Fruit fly (Drosophila melanogaster) whole organism, embryonic: ENCODE data around the gene HIP-R.
A peak's percentile ranks its signal among the peaks of the same experiment; 100 is the strongest.

Experiments used
- Aef1 ChIP-seq: fragments of 200-800 bp; sonication (Bioruptor generic); IDR thresholded peaks from 3 replicates; pipeline ENCODE4 v1.3.6; 2022; ENCODE audit warnings: missing biosample characterization, missing genetic modification characterization
- CG1233 ChIP-seq: fragments of 200-800 bp; sonication (Bioruptor generic); optimal IDR thresholded peaks from 4 replicates; lab custom pipeline; 2018; ENCODE audit warnings: missing biosample characterization, mild to moderate bottlenecking, missing genetic modification characterization
- CG13424 ChIP-seq: fragments of 200-800 bp; sonication (Bioruptor generic); optimal IDR thresholded peaks from 2 replicates; lab custom pipeline; 2019; ENCODE audit warnings: missing biosample characterization, mild to moderate bottlenecking, missing genetic modification characterization, moderate library complexity
- CG13894 ChIP-seq: fragments of 200-800 bp; sonication (Bioruptor generic); optimal IDR thresholded peaks from 3 replicates; lab custom pipeline; 2018; ENCODE audit warnings: missing biosample characterization, mild to moderate bottlenecking, missing genetic modification characterization, moderate library complexity
- CG14014 ChIP-seq: fragments of 200-800 bp; sonication (Bioruptor generic); IDR thresholded peaks from 2 replicates; pipeline ENCODE4 v1.3.6; 2022; ENCODE audit warnings: missing biosample characterization, missing genetic modification characterization
- CG15073 ChIP-seq: fragments of 200-800 bp; sonication (Bioruptor generic); optimal IDR thresholded peaks from 2 replicates; lab custom pipeline; 2016; ENCODE audit warnings: missing biosample characterization, missing genetic modification characterization
- CG16779 ChIP-seq: fragments of 200-800 bp; sonication (Bioruptor generic); IDR thresholded peaks from 2 replicates; pipeline ENCODE4 v1.3.6; 2022; ENCODE audit warnings: missing biosample characterization, missing genetic modification characterization
- CG31388 ChIP-seq: fragments of 200-800 bp; sonication (Bioruptor generic); optimal IDR thresholded peaks from 2 replicates; lab custom pipeline; 2016; ENCODE audit warnings: missing biosample characterization, missing genetic modification characterization
- CG3163 ChIP-seq: fragments of 200-800 bp; sonication (Bioruptor generic); optimal IDR thresholded peaks from 3 replicates; lab custom pipeline; 2016; ENCODE audit warnings: missing biosample characterization, missing genetic modification characterization
- CG32767 ChIP-seq: fragments of 200-800 bp; sonication (Bioruptor generic); IDR thresholded peaks from 2 replicates; pipeline ENCODE4 v1.3.6; 2022; ENCODE audit warnings: missing biosample characterization, missing genetic modification characterization
- CG3995 ChIP-seq: fragments of 200-800 bp; sonication (Bioruptor generic); optimal IDR thresholded peaks from 3 replicates; lab custom pipeline; 2016; ENCODE audit warnings: missing biosample characterization, missing genetic modification characterization
- CG4424 ChIP-seq: fragments of 200-800 bp; sonication (Bioruptor generic); optimal IDR thresholded peaks from 3 replicates; lab custom pipeline; 2016; ENCODE audit warnings: missing biosample characterization, missing genetic modification characterization
- CG4707 ChIP-seq: fragments of 200-800 bp; sonication (Bioruptor generic); optimal IDR thresholded peaks from 2 replicates; lab custom pipeline; 2018; ENCODE audit warnings: missing biosample characterization, mild to moderate bottlenecking, missing genetic modification characterization, moderate library complexity
- CG7556 ChIP-seq: fragments of 200-800 bp; sonication (Bioruptor generic); optimal IDR thresholded peaks from 2 replicates; lab custom pipeline; 2017; ENCODE audit warnings: missing biosample characterization, mild to moderate bottlenecking, missing genetic modification characterization
- CG7839 ChIP-seq: fragments of 200-800 bp; sonication (Bioruptor generic); optimal IDR thresholded peaks from 3 replicates; lab custom pipeline; 2018; ENCODE audit warnings: missing biosample characterization, mild to moderate bottlenecking, missing genetic modification characterization, moderate library complexity
- CG8281 ChIP-seq: fragments of 200-800 bp; sonication (Bioruptor generic); optimal IDR thresholded peaks from 2 replicates; lab custom pipeline; 2018; ENCODE audit warnings: missing biosample characterization, mild to moderate bottlenecking, missing genetic modification characterization, moderate library complexity
- CG8290 ChIP-seq, 3 experiments: fragments of 200-800 bp; sonication (Bioruptor generic); optimal IDR thresholded peaks; 2 replicates each; lab custom pipeline; 2016 to 2019; ENCODE audit warnings: missing biosample characterization in 3 of 3, missing genetic modification characterization in 3 of 3, mild to moderate bottlenecking in 2 of 3, moderate library complexity in 1 of 3
- Camta ChIP-seq: fragments of 200-800 bp; sonication (Bioruptor generic); optimal IDR thresholded peaks from 2 replicates; lab custom pipeline; 2016; ENCODE audit warnings: missing biosample characterization, missing genetic modification characterization
- Dbx ChIP-seq: fragments of 200-800 bp; sonication (Bioruptor generic); IDR thresholded peaks from 3 replicates; pipeline ENCODE4 v1.3.6; 2022; ENCODE audit warnings: missing biosample characterization, missing genetic modification characterization
- Fer2 ChIP-seq: fragments of 200-800 bp; sonication (Bioruptor generic); optimal IDR thresholded peaks from 2 replicates; lab custom pipeline; 2018; ENCODE audit warnings: missing biosample characterization, mild to moderate bottlenecking, missing genetic modification characterization, moderate library complexity
- H2.0 ChIP-seq: fragments of 200-800 bp; sonication (Bioruptor generic); IDR thresholded peaks from 2 replicates; pipeline ENCODE4 v1.3.6; 2022; ENCODE audit warnings: missing biosample characterization, missing genetic modification characterization
- HmgD ChIP-seq: fragments of 200-800 bp; sonication (Bioruptor generic); optimal IDR thresholded peaks from 3 replicates; lab custom pipeline; 2016; ENCODE audit warnings: missing biosample characterization, missing genetic modification characterization
- Mes4 ChIP-seq: fragments of 200-800 bp; sonication (Bioruptor generic); optimal IDR thresholded peaks from 2 replicates; lab custom pipeline; 2016; ENCODE audit warnings: missing biosample characterization, missing genetic modification characterization
- Poxn ChIP-seq: fragments of 200-800 bp; sonication (Bioruptor generic); IDR thresholded peaks from 2 replicates; pipeline ENCODE4 v1.3.6; 2022; ENCODE audit warnings: missing biosample characterization, missing genetic modification characterization
- Sox100B ChIP-seq: fragments of 200-800 bp; sonication (Bioruptor generic); optimal IDR thresholded peaks from 3 replicates; lab custom pipeline; 2018; ENCODE audit warnings: missing biosample characterization, mild to moderate bottlenecking, missing genetic modification characterization
- Xrp1 ChIP-seq: fragments of 200-800 bp; sonication (Bioruptor generic); IDR thresholded peaks from 2 replicates; pipeline ENCODE4 v1.3.6; 2022; ENCODE audit warnings: missing biosample characterization, missing genetic modification characterization
- ash1 ChIP-seq: fragments of 200-800 bp; sonication (Bioruptor generic); optimal IDR thresholded peaks from 2 replicates; lab custom pipeline; 2018; ENCODE audit warnings: missing biosample characterization, mild to moderate bottlenecking, missing genetic modification characterization
- da ChIP-seq: fragments of 200-800 bp; sonication (Bioruptor generic); optimal IDR thresholded peaks from 2 replicates; lab custom pipeline; 2016; ENCODE audit warnings: missing biosample characterization, missing genetic modification characterization
- eve ChIP-seq, 2 experiments: fragments of >200 bp; optimal IDR thresholded peaks; 2 replicates each; lab custom pipeline; 2017; ENCODE audit warnings: missing biosample characterization in 2 of 2, missing genetic modification characterization in 2 of 2
- fru ChIP-seq: fragments of >200 bp; optimal IDR thresholded peaks from 2 replicates; lab custom pipeline; 2017
- gcm ChIP-seq: fragments of 200-800 bp; sonication (Bioruptor generic); optimal IDR thresholded peaks from 2 replicates; lab custom pipeline; 2019; ENCODE audit warnings: missing biosample characterization, mild to moderate bottlenecking, missing genetic modification characterization, moderate library complexity
- grau ChIP-seq: fragments of 200-800 bp; optimal IDR thresholded peaks from 3 replicates; lab custom pipeline; 2019; ENCODE audit warnings: missing biosample characterization, mild to moderate bottlenecking, missing genetic modification characterization, moderate library complexity
- hb ChIP-seq: fragments of 200-800 bp; sonication (Bioruptor generic); IDR thresholded peaks from 3 replicates; pipeline ENCODE4 v1.3.6; 2022; ENCODE audit warnings: missing biosample characterization, missing genetic modification characterization; ENCODE audit not compliant: partially characterized antibody
- hkb ChIP-seq, 2 experiments: fragments of 200-800 bp in 1 of 2; fragments of >200 bp in 1 of 2; sonication (Bioruptor generic) in 1 of 2; IDR thresholded peaks in 1 of 2; optimal IDR thresholded peaks in 1 of 2; 2 replicates each; pipeline versions ENCODE4 v1.3.6 to Lab custom; 2017 to 2022; ENCODE audit warnings: missing biosample characterization in 1 of 2, missing genetic modification characterization in 1 of 2
- insv ChIP-seq, 2 experiments: fragments of 200-800 bp; sonication (Bioruptor generic); optimal IDR thresholded peaks; 3 replicates each; lab custom pipeline; 2016 to 2018; ENCODE audit warnings: missing biosample characterization in 2 of 2, missing genetic modification characterization in 2 of 2
- lab ChIP-seq: fragments of 200-800 bp; sonication (Bioruptor generic); optimal IDR thresholded peaks from 3 replicates; lab custom pipeline; 2017; ENCODE audit warnings: missing biosample characterization, missing genetic modification characterization, mild to moderate bottlenecking, moderate library complexity, missing genetic modification reagents
- mld ChIP-seq: fragments of 200-800 bp; sonication (Bioruptor generic); IDR thresholded peaks from 3 replicates; pipeline ENCODE4 v1.3.6; 2022; ENCODE audit warnings: missing biosample characterization, missing genetic modification characterization; ENCODE audit not compliant: partially characterized antibody
- otp ChIP-seq: fragments of 200-800 bp; sonication (Bioruptor generic); IDR thresholded peaks from 3 replicates; pipeline ENCODE4, ENCODE4 v1.3.6; 2022; ENCODE audit warnings: missing biosample characterization, missing genetic modification characterization
- pan ChIP-seq, 4 experiments: fragments of >200 bp in 3 of 4; fragments of 200-800 bp in 1 of 4; sonication (Bioruptor generic) in 1 of 4; optimal IDR thresholded peaks in 3 of 4; IDR thresholded peaks in 1 of 4; 2 replicates each; pipeline versions ENCODE4 v1.3.6 to Lab custom; 2017 to 2022; ENCODE audit warnings: missing biosample characterization in 2 of 4, missing genetic modification characterization in 2 of 4, mixed read lengths in 1 of 4
- ro ChIP-seq: fragments of 200-800 bp; sonication (Bioruptor generic); IDR thresholded peaks from 2 replicates; pipeline ENCODE4 v1.3.6; 2022; ENCODE audit warnings: missing biosample characterization, missing genetic modification characterization
- run ChIP-seq: fragments of 200-800 bp; sonication (Bioruptor generic); optimal IDR thresholded peaks from 3 replicates; lab custom pipeline; 2018; ENCODE audit warnings: missing biosample characterization, mild to moderate bottlenecking, missing genetic modification characterization
- stc ChIP-seq: fragments of 200-800 bp; sonication (Bioruptor generic); IDR thresholded peaks from 2 replicates; pipeline ENCODE4 v1.3.6; 2022; ENCODE audit warnings: missing biosample characterization, missing genetic modification characterization
- tap ChIP-seq: fragments of 200-800 bp; optimal IDR thresholded peaks from 3 replicates; lab custom pipeline; 2019; ENCODE audit warnings: missing biosample characterization, mild to moderate bottlenecking, missing genetic modification characterization, moderate library complexity
- tll ChIP-seq, 2 experiments: fragments of 200-800 bp in 1 of 2; fragments of >200 bp in 1 of 2; sonication (Bioruptor generic) in 1 of 2; optimal IDR thresholded peaks; 2 replicates each; lab custom pipeline; 2017 to 2019; ENCODE audit warnings: missing biosample characterization in 2 of 2, missing genetic modification characterization in 2 of 2, mild to moderate bottlenecking in 1 of 2, moderate library complexity in 1 of 2
- ttk ChIP-seq: fragments of 200-800 bp; sonication (Bioruptor generic); IDR thresholded peaks from 2 replicates; pipeline ENCODE4 v2.1.2; 2022; ENCODE audit warnings: missing biosample characterization, missing genetic modification characterization
- vnd ChIP-seq: fragments of 200-800 bp; sonication (Bioruptor generic); IDR thresholded peaks from 3 replicates; pipeline ENCODE4 v1.3.6; 2022; ENCODE audit warnings: missing biosample characterization, missing genetic modification characterization; ENCODE audit not compliant: partially characterized antibody
- yki ChIP-seq: fragments of >200 bp; optimal IDR thresholded peaks from 3 replicates; lab custom pipeline; 2018
- zen2 ChIP-seq: fragments of 200-800 bp; sonication (Bioruptor generic); IDR thresholded peaks from 3 replicates; pipeline ENCODE4 v1.3.6; 2022; ENCODE audit warnings: missing biosample characterization, missing genetic modification characterization; ENCODE audit not compliant: partially characterized antibody

The HIP-R gene

DNA sequence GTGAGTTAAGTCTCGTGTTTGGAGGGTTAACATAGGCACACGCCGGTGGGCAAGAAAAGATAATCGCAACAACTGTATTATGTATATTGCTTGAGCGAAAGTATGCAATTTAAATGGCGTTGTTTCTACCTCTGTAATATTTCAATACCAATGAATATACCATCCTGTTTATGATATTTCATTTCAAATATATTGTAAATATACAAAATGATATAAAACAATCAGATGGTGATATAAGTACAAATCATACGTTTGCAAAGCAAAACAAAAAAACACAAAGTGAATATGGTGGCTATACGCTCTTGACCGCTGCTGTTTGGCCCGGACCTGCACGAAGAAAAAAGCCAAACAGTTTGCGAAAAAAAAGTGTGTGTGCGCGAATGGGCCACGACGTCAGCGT lies 41.5 kb upstream of the HIP-R start (continued):
- TF ChIP-seq pan (optimal IDR thresholded peaks at IDR 0.05; lab: Kevin White, UChicago) (no peak), pan (GFP tag; optimal IDR thresholded peaks at IDR 0.05 in 1 of 2, IDR thresholded peaks at IDR 0.05 in 1 of 2) (peak in 1 of 2 experiments; percentile 68), CG13424 (tag; lab: Kevin White, UChicago) (peak; percentile 80), H2.0 (GFP tag; lab: Robert Waterston, UW) (peak; percentile 42; the same call in 1 of the 2 replicates), Sox100B (GFP tag; lab: Kevin White, UChicago) (peak; percentile 81), HmgD (GFP tag; lab: Kevin White, UChicago) (no peak), grau (tag; lab: Kevin White, UChicago) (peak; percentile 82), Mes4 (GFP tag; lab: Kevin White, UChicago) (no peak), mld (GFP tag; lab: Robert Waterston, UW) (no peak), Dbx (GFP tag; lab: Robert Waterston, UW) (peak; percentile 50; the same call in 1 of the 3 replicates), CG1233 (GFP tag; lab: Kevin White, UChicago) (peak; percentile 54), CG4424 (GFP tag; lab: Kevin White, UChicago) (peak; percentile 68), da (no peak), CG15073 (GFP tag; lab: Kevin White, UChicago) (no peak), vnd (no peak), ro (GFP tag; lab: Robert Waterston, UW) (no peak), stc (GFP tag; lab: Robert Waterston, UW) (peak; percentile 61), CG8281 (tag; lab: Kevin White, UChicago) (peak; percentile 37), CG14014 (GFP tag; lab: Robert Waterston, UW) (peak; percentile 62), Poxn (GFP tag; lab: Robert Waterston, UW) (no peak), Aef1 (peak; percentile 61), CG13894 (no peak), yki (lab: Kevin White, UChicago) (no peak), insv (GFP tag; optimal IDR thresholded peaks at IDR 0.05; lab: Kevin White, UChicago) (no peak), ash1 (GFP tag; lab: Kevin White, UChicago) (no peak), CG16779 (GFP tag; lab: Robert Waterston, UW) (no peak), Xrp1 (peak; percentile 70), CG31388 (GFP tag; lab: Kevin White, UChicago) (no peak), fru (lab: Kevin White, UChicago) (no peak), tll (GFP tag; optimal IDR thresholded peaks at IDR 0.05; lab: Kevin White, UChicago) (no peak), CG32767 (GFP tag; lab: Robert Waterston, UW) (peak; percentile 71), Camta (peak; percentile 47), CG7839 (peak; percentile 85)

- TF ChIP-seq CG3163 (GFP tag; lab: Kevin White, UChicago) (peak; percentile 8), hb (GFP tag; lab: Robert Waterston, UW) (no peak), vnd (no peak), CG7556 (GFP tag; lab: Kevin White, UChicago) (no peak), CG3995 (GFP tag; lab: Kevin White, UChicago) (no peak), CG4707 (GFP tag; lab: Kevin White, UChicago) (no peak), zen2 (GFP tag; lab: Robert Waterston, UW) (peak; percentile 48; the same call in 1 of the 3 replicates), run (tag; lab: Kevin White, UChicago) (no peak), tap (tag; lab: Kevin White, UChicago) (no peak), CG1233 (GFP tag; lab: Kevin White, UChicago) (no peak), ttk (GFP tag; lab: Robert Waterston, UW) (peak; percentile 51; the same call in 1 of the 2 replicates), CG8290 (GFP tag; optimal IDR thresholded peaks at IDR 0.05; lab: Kevin White, UChicago) (no peak), CG8290 (tag; optimal IDR thresholded peaks at IDR 0.05; lab: Kevin White, UChicago) (peak in 1 of 2 experiments; percentile 12), eve (GFP tag; optimal IDR thresholded peaks at IDR 0.05; lab: Kevin White, UChicago) (peak in 1 of 2 experiments; percentile 54), Fer2 (tag; lab: Kevin White, UChicago) (no peak), otp (GFP tag; lab: Robert Waterston, UW) (no peak), Dbx (GFP tag; lab: Robert Waterston, UW) (peak; percentile 47; the same call in 2 of the 3 replicates), gcm (GFP tag; lab: Kevin White, UChicago) (peak; percentile 9), hkb (optimal IDR thresholded peaks at IDR 0.05; lab: Kevin White, UChicago) (no peak), hkb (GFP tag; IDR thresholded peaks at IDR 0.05; lab: Robert Waterston, UW) (no peak), lab (no peak), CG31388 (GFP tag; lab: Kevin White, UChicago) (no peak)
These were observed 40.9 kb upstream of the HIP-R start for dm6 chrX:3748741-3749484.
